Worm (Caenorhabditis elegans) whole organism, L1 larva: ENCODE results near the gene F53B2.5.

Source experiments
- C16A3.4 ChIP-seq: fragments of 150-350 bp; optimal IDR thresholded peaks from 2 replicates; lab custom pipeline; 2014; ENCODE audit warnings: missing biosample characterization, missing genetic modification characterization
- aha-1 ChIP-seq: fragments of 150-350 bp; optimal IDR thresholded peaks from 2 replicates; lab custom pipeline; 2014; ENCODE audit warnings: missing biosample characterization, missing genetic modification characterization
- alr-1 ChIP-seq: fragments of 200-800 bp; sonication (Bioruptor generic); optimal IDR thresholded peaks from 2 replicates; lab custom pipeline; 2018; ENCODE audit warnings: borderline replicate concordance, mild to moderate bottlenecking, missing genetic modification characterization, missing compliant biosample characterization
- blmp-1 ChIP-seq: fragments of 150-350 bp; optimal IDR thresholded peaks from 2 replicates; lab custom pipeline; 2014; ENCODE audit warnings: missing biosample characterization, missing genetic modification characterization
- ceh-82 ChIP-seq, 3 experiments: fragments of 150-350 bp in 1 of 3; sonication (generic microtip) in 2 of 3; optimal IDR thresholded peaks; 2 replicates each; lab custom pipeline; 2014 to 2017; ENCODE audit warnings: missing biosample characterization in 3 of 3, missing genetic modification characterization in 3 of 3
- ceh-88 ChIP-seq: fragments of 200-800 bp; sonication (Bioruptor generic); IDR thresholded peaks from 2 replicates; pipeline ENCODE4 v1.3.6; 2022; ENCODE audit warnings: missing genetic modification characterization, missing compliant biosample characterization
- dpl-1 ChIP-seq, 3 experiments: fragments of 150-350 bp in 2 of 3; sonication (generic microtip) in 1 of 3; optimal IDR thresholded peaks; 2 replicates each; lab custom pipeline; 2014 to 2017; ENCODE audit warnings: missing biosample characterization in 3 of 3, missing genetic modification characterization in 3 of 3, missing genetic modification reagents in 3 of 3
- efl-1 ChIP-seq, 4 experiments: fragments of 150-350 bp; optimal IDR thresholded peaks in 3 of 4; peaks in 1 of 4; 1 replicate in 1 of 4; 2 replicates in 3 of 4; lab custom pipeline; 2014; ENCODE audit warnings: missing biosample characterization in 2 of 4, missing genetic modification characterization in 2 of 4, missing genetic modification reagents in 2 of 4
- ets-5 ChIP-seq: fragments of 200-800 bp; sonication (Bioruptor generic); IDR thresholded peaks from 2 replicates; pipeline ENCODE4 v1.3.6; 2022; ENCODE audit warnings: missing genetic modification characterization, missing compliant biosample characterization
- fkh-10 ChIP-seq: sonication (generic microtip); optimal IDR thresholded peaks from 2 replicates; lab custom pipeline; 2017; ENCODE audit warnings: missing biosample characterization, missing genetic modification reagents, missing genetic modification characterization
- fkh-4 ChIP-seq: sonication (generic microtip); optimal IDR thresholded peaks from 2 replicates; lab custom pipeline; 2016; ENCODE audit warnings: missing compliant biosample characterization, missing genetic modification characterization, borderline replicate concordance
- jun-1 ChIP-seq: fragments of 150-350 bp; optimal IDR thresholded peaks from 2 replicates; lab custom pipeline; 2014; ENCODE audit warnings: missing biosample characterization, missing genetic modification reagents, missing genetic modification characterization
- lin-13 ChIP-seq: fragments of 150-350 bp; optimal IDR thresholded peaks from 2 replicates; lab custom pipeline; 2014; ENCODE audit warnings: missing biosample characterization, missing genetic modification reagents, missing genetic modification characterization
- lin-14 ChIP-seq: fragments of 200-800 bp; sonication (Bioruptor generic); optimal IDR thresholded peaks from 2 replicates; lab custom pipeline; 2018; ENCODE audit warnings: mild to moderate bottlenecking, missing genetic modification characterization, moderate library complexity, missing compliant biosample characterization
- lin-35 ChIP-seq, 2 experiments: fragments of 150-350 bp; optimal IDR thresholded peaks; 2 replicates each; lab custom pipeline; 2014; ENCODE audit warnings: missing biosample characterization in 2 of 2, missing genetic modification characterization in 2 of 2, missing genetic modification reagents in 2 of 2
- mep-1 ChIP-seq: fragments of 150-350 bp; optimal IDR thresholded peaks from 2 replicates; lab custom pipeline; 2014; ENCODE audit warnings: missing biosample characterization, missing genetic modification characterization
- nhr-11 ChIP-seq: fragments of 150-350 bp; optimal IDR thresholded peaks from 2 replicates; lab custom pipeline; 2014; ENCODE audit warnings: missing biosample characterization, missing genetic modification characterization
- nhr-12 ChIP-seq: sonication (generic microtip); optimal IDR thresholded peaks from 2 replicates; lab custom pipeline; 2017; ENCODE audit warnings: missing biosample characterization, missing genetic modification characterization
- nhr-19 ChIP-seq: fragments of 200-800 bp; sonication (Bioruptor generic); conservative IDR thresholded peaks from 2 replicates; pipeline ENCODE4 v1.3.6; 2022; ENCODE audit warnings: missing genetic modification characterization, missing compliant biosample characterization
- nhr-20 ChIP-seq: sonication (generic microtip); optimal IDR thresholded peaks from 2 replicates; lab custom pipeline; 2016; ENCODE audit warnings: mild to moderate bottlenecking, missing genetic modification characterization, missing compliant biosample characterization
- nhr-28 ChIP-seq: fragments of 150-350 bp; optimal IDR thresholded peaks from 2 replicates; lab custom pipeline; 2014; ENCODE audit warnings: missing biosample characterization, missing genetic modification characterization
- nhr-71 ChIP-seq: sonication (generic microtip); optimal IDR thresholded peaks from 2 replicates; lab custom pipeline; 2016; ENCODE audit warnings: mild to moderate bottlenecking, missing genetic modification characterization, moderate library complexity, missing compliant biosample characterization
- nhr-76 ChIP-seq: sonication (generic microtip); optimal IDR thresholded peaks from 2 replicates; lab custom pipeline; 2017; ENCODE audit warnings: missing biosample characterization, missing genetic modification characterization
- nhr-84 ChIP-seq: sonication (generic microtip); optimal IDR thresholded peaks from 2 replicates; lab custom pipeline; 2017; ENCODE audit warnings: missing biosample characterization, missing genetic modification characterization
- nhr-85 ChIP-seq: sonication (generic microtip); peaks from one replicate; lab custom pipeline; 2016; ENCODE audit warnings: missing genetic modification characterization, inconsistent platforms, missing compliant biosample characterization
- nhr-90 ChIP-seq: sonication (generic microtip); optimal IDR thresholded peaks from 2 replicates; lab custom pipeline; 2016; ENCODE audit warnings: mild to moderate bottlenecking, missing genetic modification characterization, missing compliant biosample characterization; ENCODE audit not compliant: poor library complexity
- pax-3 ChIP-seq: fragments of 200-800 bp; sonication (Bioruptor generic); optimal IDR thresholded peaks from 2 replicates; lab custom pipeline; 2018; ENCODE audit warnings: mild to moderate bottlenecking, missing genetic modification characterization, moderate library complexity, missing compliant biosample characterization
- pqm-1 ChIP-seq: sonication (generic microtip); optimal IDR thresholded peaks from 3 replicates; lab custom pipeline; 2017; ENCODE audit warnings: missing biosample characterization, missing genetic modification characterization
- rnt-1 ChIP-seq: sonication (generic microtip); optimal IDR thresholded peaks from 2 replicates; lab custom pipeline; 2016; ENCODE audit warnings: mild to moderate bottlenecking, missing genetic modification characterization, moderate library complexity, missing compliant biosample characterization
- skn-1 ChIP-seq: fragments of 150-350 bp; optimal IDR thresholded peaks from 2 replicates; lab custom pipeline; 2014; ENCODE audit warnings: missing biosample characterization, missing genetic modification characterization
- sox-4 ChIP-seq: sonication (generic microtip); optimal IDR thresholded peaks from 2 replicates; lab custom pipeline; 2016; ENCODE audit warnings: missing genetic modification characterization, missing compliant biosample characterization
- swsn-7 ChIP-seq: sonication (generic microtip); optimal IDR thresholded peaks from 2 replicates; lab custom pipeline; 2016; ENCODE audit warnings: missing genetic modification characterization, missing compliant biosample characterization
- tbx-2 ChIP-seq: sonication (generic microtip); optimal IDR thresholded peaks from 2 replicates; lab custom pipeline; 2016; ENCODE audit warnings: missing genetic modification characterization, missing compliant biosample characterization
- tlp-1 ChIP-seq: fragments of 150-350 bp; optimal IDR thresholded peaks from 2 replicates; lab custom pipeline; 2014; ENCODE audit warnings: missing biosample characterization, missing genetic modification characterization
- unc-86 ChIP-seq: sonication (generic microtip); optimal IDR thresholded peaks from 2 replicates; lab custom pipeline; 2016; ENCODE audit warnings: missing genetic modification characterization, missing compliant biosample characterization
- vab-15 ChIP-seq: sonication (generic microtip); optimal IDR thresholded peaks from 2 replicates; lab custom pipeline; 2017; ENCODE audit warnings: missing genotype, mild to moderate bottlenecking, missing genetic modification characterization, missing compliant biosample characterization
- xbp-1 ChIP-seq: sonication (generic microtip); optimal IDR thresholded peaks from 2 replicates; lab custom pipeline; 2016; ENCODE audit warnings: missing genetic modification characterization, missing compliant biosample characterization
- zag-1 ChIP-seq: fragments of 150-350 bp; optimal IDR thresholded peaks from 2 replicates; lab custom pipeline; 2014; ENCODE audit warnings: missing biosample characterization, missing genetic modification characterization
- zip-4 ChIP-seq: fragments of 200-800 bp; sonication (Bioruptor generic); optimal IDR thresholded peaks from 2 replicates; lab custom pipeline; 2018; ENCODE audit warnings: mild to moderate bottlenecking, missing genetic modification characterization, moderate library complexity, missing compliant biosample characterization
- ztf-4 ChIP-seq: fragments of 150-350 bp; optimal IDR thresholded peaks from 2 replicates; lab custom pipeline; 2014; ENCODE audit warnings: missing biosample characterization, missing genetic modification characterization

Gene F53B2.5

ce11 chrIV:12531047-12531446 lies at the start of gene F53B2.5:
F53B2.5 (minus strand) TSS chrIV:12531147.
- TF ChIP-seq pqm-1 (tag; lab: Kevin White, UChicago) (no peak), nhr-28 (no peak), ets-5 (GFP tag; lab: Robert Waterston, UW) (no peak), nhr-19 (GFP tag; lab: Robert Waterston, UW) (no peak), nhr-85 (tag; lab: Kevin White, UChicago) (peak; percentile 11), xbp-1 (tag; lab: Kevin White, UChicago) (no peak), skn-1 (tag; lab: Kevin White, UChicago) (no peak)

DNA sequence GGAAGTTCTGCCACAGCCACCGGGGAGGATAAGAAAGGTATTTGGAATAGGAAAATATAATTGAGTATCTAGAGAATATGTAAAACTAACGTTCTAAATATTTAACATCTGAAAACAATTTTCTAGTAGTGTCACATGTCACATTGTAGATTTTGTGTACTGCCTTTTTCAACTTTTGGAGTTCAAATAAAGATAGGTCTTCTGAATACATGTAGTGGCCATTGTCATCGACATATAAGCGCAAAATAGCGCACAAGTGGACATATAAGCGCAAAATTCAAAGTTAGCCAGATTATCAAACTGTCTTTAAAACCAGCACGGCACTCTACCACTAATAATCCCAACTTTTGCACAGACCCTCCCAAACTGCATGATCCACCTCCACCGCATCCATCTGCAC lies 43.3 kb upstream of the F53B2.5 start:
- TF ChIP-seq nhr-11 (tag; lab: Kevin White, UChicago): no peak
- no peak for TF ChIP-seq unc-86 (tag; lab: Kevin White, UChicago)
- no peak for TF ChIP-seq vab-15
- TF ChIP-seq pax-3: no peak
- TF ChIP-seq nhr-84: no peak
- no peak for TF ChIP-seq pqm-1 (tag; lab: Kevin White, UChicago)

ce11 chrIV:12573068-12573467 lies 42.1 kb upstream of the F53B2.5 start, which contains the start of gene K08E7.5:
K08E7.5 (plus strand) TSS chrIV:12573368.
- no peak for TF ChIP-seq efl-1 (optimal IDR thresholded peaks at IDR 0.05; lab: Kevin White, UChicago)
- no peak for TF ChIP-seq efl-1 (GFP tag; optimal IDR thresholded peaks at IDR 0.05 in 1 of 2; lab: Kevin White, UChicago)
- peak; percentile 23 for TF ChIP-seq nhr-85 (tag; lab: Kevin White, UChicago)
- no peak for TF ChIP-seq jun-1 (tag; lab: Kevin White, UChicago)
- TF ChIP-seq mep-1: no peak
- no peak for TF ChIP-seq sox-4 (tag; lab: Kevin White, UChicago)

ce11 chrIV:12571047-12571446 lies 40.1 kb upstream of the F53B2.5 start, which contains the start of gene K08E7.4:
K08E7.4 (minus strand) TSS chrIV:12571147.
- no peak for TF ChIP-seq vab-15
- TF ChIP-seq nhr-71 (tag; lab: Kevin White, UChicago): no peak

ce11 chrIV:12570546-12570945 lies 39.6 kb upstream of the F53B2.5 start:
- no peak for TF ChIP-seq fkh-10 (GFP tag; lab: Kevin White, UChicago)
- TF ChIP-seq nhr-12: no peak
- no peak for TF ChIP-seq lin-35 (GFP tag; optimal IDR thresholded peaks at IDR 0.05; lab: Kevin White, UChicago)
- TF ChIP-seq nhr-76 (tag; lab: Kevin White, UChicago): no peak
- TF ChIP-seq fkh-4 (tag; lab: Kevin White, UChicago): no peak
- no peak for TF ChIP-seq nhr-71 (tag; lab: Kevin White, UChicago)
- no peak for TF ChIP-seq nhr-20 (tag; lab: Kevin White, UChicago)
- no peak for TF ChIP-seq ztf-4
- no peak for TF ChIP-seq sox-4 (tag; lab: Kevin White, UChicago)
- TF ChIP-seq efl-1 (optimal IDR thresholded peaks at IDR 0.05; lab: Kevin White, UChicago): no peak
- TF ChIP-seq efl-1 (GFP tag; optimal IDR thresholded peaks at IDR 0.05 in 1 of 2; lab: Kevin White, UChicago): no peak
- TF ChIP-seq C16A3.4 (tag; lab: Kevin White, UChicago): no peak
- no peak for TF ChIP-seq nhr-28
- no peak for TF ChIP-seq ceh-88
- TF ChIP-seq pqm-1 (tag; lab: Kevin White, UChicago): no peak
- no peak for TF ChIP-seq zip-4 (GFP tag; lab: Kevin White, UChicago)
- TF ChIP-seq nhr-11 (tag; lab: Kevin White, UChicago): no peak
- TF ChIP-seq tlp-1: no peak
- no peak for TF ChIP-seq blmp-1 (tag; lab: Kevin White, UChicago)
- TF ChIP-seq, all 84 proteins: peak for 0

ce11 chrIV:12567176-12567892 lies 36.4 kb upstream of the F53B2.5 start, which contains the start of the genes hsb-1 and let-99:
hsb-1 (minus strand) TSS chrIV:12567226.
let-99 (plus strand) TSS chrIV:12567842.
- peak; percentile 66 for TF ChIP-seq rnt-1 (tag; lab: Kevin White, UChicago)
- TF ChIP-seq lin-35 (GFP tag; optimal IDR thresholded peaks at IDR 0.05; lab: Kevin White, UChicago): peak; percentile 33 to 51
- no peak for TF ChIP-seq alr-1 (tag; lab: Kevin White, UChicago)
- TF ChIP-seq tbx-2 (tag; lab: Kevin White, UChicago): no peak
- no peak for TF ChIP-seq sox-4 (tag; lab: Kevin White, UChicago)
- TF ChIP-seq pqm-1 (tag; lab: Kevin White, UChicago): no peak
- no peak for TF ChIP-seq aha-1 (tag; lab: Kevin White, UChicago)
- TF ChIP-seq nhr-90 (tag; lab: Kevin White, UChicago): no peak
- TF ChIP-seq nhr-11 (tag; lab: Kevin White, UChicago): no peak
- peak; percentile 1 to 52 (median 52) for TF ChIP-seq dpl-1 (GFP tag; optimal IDR thresholded peaks at IDR 0.05; lab: Kevin White, UChicago)
- no peak for TF ChIP-seq lin-13 (GFP tag; lab: Kevin White, UChicago)
- TF ChIP-seq zag-1 (tag; lab: Kevin White, UChicago): no peak
- peak; percentile 69 to 84 for TF ChIP-seq efl-1 (optimal IDR thresholded peaks at IDR 0.05; lab: Kevin White, UChicago)
- peak; percentile 40 to 83 for TF ChIP-seq efl-1 (GFP tag; optimal IDR thresholded peaks at IDR 0.05 in 1 of 2; lab: Kevin White, UChicago)
- TF ChIP-seq ceh-82 (tag; optimal IDR thresholded peaks at IDR 0.05; lab: Kevin White, UChicago): peak in 2 of 3 experiments; percentile 12 to 21
- TF ChIP-seq lin-14: peak; percentile 84
- peak; percentile 19 for TF ChIP-seq blmp-1 (tag; lab: Kevin White, UChicago)
- peak; percentile 27 for TF ChIP-seq swsn-7 (tag; lab: Kevin White, UChicago)
